Worm (Caenorhabditis elegans): ENCODE results near the gene kin-20.

DNA sequence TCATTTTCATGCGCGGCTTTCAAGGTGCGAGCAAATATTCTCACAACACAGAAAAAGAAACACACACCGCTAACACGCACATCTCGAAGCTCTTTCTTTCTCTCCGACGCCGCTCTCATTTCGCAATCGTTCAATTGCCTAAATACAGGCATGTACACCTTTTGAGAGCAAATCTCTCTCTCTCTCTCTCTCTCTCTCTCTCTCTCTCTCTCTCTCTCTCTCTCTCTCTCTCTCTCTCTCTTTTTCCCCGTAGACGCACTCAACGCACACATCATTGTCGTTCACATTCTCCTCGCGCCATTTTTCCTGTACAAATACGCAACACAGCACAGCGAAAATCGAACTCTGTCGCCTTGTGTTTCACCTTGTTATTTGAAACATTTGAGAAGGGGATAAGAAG, 1.7 kb upstream of the kin-20 start:
- no peak for TF ChIP-seq ceh-16 (tag; optimal IDR thresholded peaks at IDR 0.05)
- no peak for TF ChIP-seq unc-62 (GFP tag; optimal IDR thresholded peaks at IDR 0.05)
- no peak for TF ChIP-seq nhr-76 (tag; optimal IDR thresholded peaks at IDR 0.05)
- no peak for TF ChIP-seq sea-2 (GFP tag; optimal IDR thresholded peaks at IDR 0.05)
- TF ChIP-seq nhr-28 (tag; optimal IDR thresholded peaks at IDR 0.05), result no peak
